Worm (Caenorhabditis elegans) whole organism, early embryonic: Measurements from ENCODE around the gene col-135.

ENCODE experiments used
- aly-1 ChIP-seq: sonication (generic microtip); optimal IDR thresholded peaks from 2 replicates; lab custom pipeline; 2016; ENCODE audit warnings: missing genetic modification characterization, missing compliant biosample characterization
- ama-1 ChIP-seq: fragments of 150-350 bp; optimal IDR thresholded peaks from 2 replicates; lab custom pipeline; 2014
- ceh-13 ChIP-seq: fragments of 200-800 bp; sonication (Bioruptor generic); optimal IDR thresholded peaks from 2 replicates; lab custom pipeline; 2018; ENCODE audit warnings: mild to moderate bottlenecking, missing genetic modification characterization, missing compliant biosample characterization
- ceh-36 ChIP-seq: sonication (generic microtip); optimal IDR thresholded peaks from 2 replicates; lab custom pipeline; 2016; ENCODE audit warnings: missing genetic modification characterization, inconsistent platforms, missing compliant biosample characterization
- ets-7 ChIP-seq: sonication (generic microtip); optimal IDR thresholded peaks from 2 replicates; lab custom pipeline; 2016; ENCODE audit warnings: missing genotype, missing genetic modification characterization, missing compliant biosample characterization
- flt-1 ChIP-seq: fragments of 200-800 bp; sonication (Bioruptor generic); IDR thresholded peaks from 2 replicates; pipeline ENCODE4 v1.3.6; 2022; ENCODE audit warnings: missing genetic modification characterization, missing compliant biosample characterization
- hmbx-1 ChIP-seq: sonication (generic microtip); optimal IDR thresholded peaks from 2 replicates; lab custom pipeline; 2016; ENCODE audit warnings: mild to moderate bottlenecking, missing genetic modification characterization, missing compliant biosample characterization
- hmg-4 ChIP-seq: fragments of 200-800 bp; sonication (Bioruptor generic); optimal IDR thresholded peaks from 2 replicates; lab custom pipeline; 2018; ENCODE audit warnings: mild to moderate bottlenecking, missing genetic modification characterization, missing compliant biosample characterization
- sea-1 ChIP-seq: fragments of 200-800 bp; sonication (Bioruptor generic); conservative IDR thresholded peaks from 2 replicates; pipeline ENCODE4 v1.3.6; 2022; ENCODE audit warnings: missing genetic modification characterization, missing compliant biosample characterization
- tbx-37 ChIP-seq: fragments of 200-800 bp; sonication (Bioruptor generic); conservative IDR thresholded peaks from 2 replicates; pipeline ENCODE4 v1.3.6; 2022; ENCODE audit warnings: missing genetic modification reagents, missing genetic modification characterization, missing compliant biosample characterization
- tra-4 ChIP-seq: sonication (generic microtip); optimal IDR thresholded peaks from 2 replicates; lab custom pipeline; 2017; ENCODE audit warnings: missing genetic modification characterization, missing compliant biosample characterization

- TF ChIP-seq ama-1 (lab: Kevin White, UChicago) (no peak), tbx-37 (GFP tag; lab: Robert Waterston, UW) (no peak), flt-1 (GFP tag; lab: Robert Waterston, UW) (no peak), ets-7 (tag; lab: Kevin White, UChicago) (no peak), sea-1 (GFP tag; lab: Robert Waterston, UW) (no peak), tra-4 (tag; lab: Kevin White, UChicago) (no peak), hmg-4 (GFP tag; lab: Kevin White, UChicago) (no peak), ceh-36 (tag; lab: Kevin White, UChicago) (no peak), ceh-13 (GFP tag; lab: Kevin White, UChicago) (no peak), aly-1 (no peak), hmbx-1 (tag; lab: Kevin White, UChicago) (no peak)
These were observed 44.0 kb upstream of the col-135 start, which contains the start of gene Y40H7A.4 for ce11 chrIV:15175487-15176128.
